Fruit fly (Drosophila melanogaster) whole organism, adult: ENCODE measurements around the gene PAN3.

Experiments used
- CG11617 ChIP-seq: fragments of 200-800 bp; sonication (Bioruptor generic); optimal IDR thresholded peaks from 2 replicates; lab custom pipeline; 2017; ENCODE audit warnings: mild to moderate bottlenecking, missing biosample characterization, missing genetic modification reagents, missing genetic modification characterization
- CG12768 ChIP-seq: fragments of 200-800 bp; sonication (Bioruptor generic); optimal IDR thresholded peaks from 2 replicates; lab custom pipeline; 2017; ENCODE audit warnings: missing biosample characterization, missing genetic modification characterization, mild to moderate bottlenecking, moderate library complexity, missing genetic modification reagents
- CG14711 ChIP-seq: fragments of 200-800 bp; sonication (Bioruptor generic); optimal IDR thresholded peaks from 2 replicates; lab custom pipeline; 2018; ENCODE audit warnings: missing biosample characterization, mild to moderate bottlenecking, missing genetic modification characterization, moderate library complexity
- CG1620 ChIP-seq: fragments of 200-800 bp; sonication (Bioruptor generic); optimal IDR thresholded peaks from 2 replicates; lab custom pipeline; 2016; ENCODE audit warnings: missing biosample characterization, missing genetic modification characterization
- CG33017 ChIP-seq: fragments of 200-800 bp; sonication (Bioruptor generic); optimal IDR thresholded peaks from 2 replicates; lab custom pipeline; 2018; ENCODE audit warnings: missing biosample characterization, mild to moderate bottlenecking, missing genetic modification characterization, moderate library complexity
- CG5204 ChIP-seq: fragments of 200-800 bp; sonication (Bioruptor generic); optimal IDR thresholded peaks from 2 replicates; lab custom pipeline; 2016; ENCODE audit warnings: missing biosample characterization, missing genetic modification characterization
- CG7045 ChIP-seq: fragments of 200-800 bp; sonication (Bioruptor generic); optimal IDR thresholded peaks from 2 replicates; lab custom pipeline; 2017; ENCODE audit warnings: missing biosample characterization, mild to moderate bottlenecking, missing genetic modification characterization
- CG7101 ChIP-seq: fragments of 200-800 bp; sonication (Bioruptor generic); optimal IDR thresholded peaks from 2 replicates; lab custom pipeline; 2018; ENCODE audit warnings: missing biosample characterization, mild to moderate bottlenecking, missing genetic modification characterization, moderate library complexity
- Clk ChIP-seq: fragments of 200-800 bp; sonication (Bioruptor generic); optimal IDR thresholded peaks from 2 replicates; lab custom pipeline; 2017; ENCODE audit warnings: missing biosample characterization, missing genetic modification characterization
- Hr96 ChIP-seq: fragments of 200-800 bp; sonication (Bioruptor generic); optimal IDR thresholded peaks from 2 replicates; lab custom pipeline; 2016; ENCODE audit warnings: missing biosample characterization, missing genetic modification characterization
- Mnt ChIP-seq: fragments of 200-800 bp; sonication (Bioruptor generic); optimal IDR thresholded peaks from 2 replicates; lab custom pipeline; 2016; ENCODE audit warnings: missing biosample characterization, mild to moderate bottlenecking, missing genetic modification characterization
- bab1 ChIP-seq: fragments of 200-800 bp; sonication (Bioruptor generic); optimal IDR thresholded peaks from 3 replicates; lab custom pipeline; 2019; ENCODE audit warnings: missing biosample characterization, mild to moderate bottlenecking, missing genetic modification characterization, moderate library complexity
- cic ChIP-seq: fragments of 200-800 bp; sonication (Bioruptor generic); optimal IDR thresholded peaks from 2 replicates; lab custom pipeline; 2017; ENCODE audit warnings: missing biosample characterization, mild to moderate bottlenecking, missing genetic modification characterization, moderate library complexity
- cnc ChIP-seq, 2 experiments: fragments of >200 bp; optimal IDR thresholded peaks; 2 replicates each; lab custom pipeline; 2017
- kay ChIP-seq: fragments of 200-800 bp; sonication (Bioruptor generic); peaks from one replicate; lab custom pipeline; 2016; ENCODE audit warnings: missing biosample characterization, missing genetic modification characterization, borderline replicate concordance
- ovo ChIP-seq: fragments of 200-800 bp; sonication (Bioruptor generic); optimal IDR thresholded peaks from 2 replicates; lab custom pipeline; 2016; ENCODE audit warnings: missing biosample characterization, missing genetic modification characterization
- pad ChIP-seq: fragments of 200-800 bp; sonication (Bioruptor generic); optimal IDR thresholded peaks from 3 replicates; lab custom pipeline; 2017; ENCODE audit warnings: missing biosample characterization, missing genetic modification characterization, mild to moderate bottlenecking, moderate library complexity, missing genetic modification reagents
- tj ChIP-seq: fragments of 200-800 bp; sonication (Bioruptor generic); optimal IDR thresholded peaks from 3 replicates; lab custom pipeline; 2017; ENCODE audit warnings: missing biosample characterization, mild to moderate bottlenecking, missing genetic modification characterization, moderate library complexity
- toe ChIP-seq: fragments of 200-800 bp; sonication (Bioruptor generic); optimal IDR thresholded peaks from 2 replicates; lab custom pipeline; 2016; ENCODE audit warnings: missing biosample characterization, missing genetic modification characterization

PAN3 gene

DNA sequence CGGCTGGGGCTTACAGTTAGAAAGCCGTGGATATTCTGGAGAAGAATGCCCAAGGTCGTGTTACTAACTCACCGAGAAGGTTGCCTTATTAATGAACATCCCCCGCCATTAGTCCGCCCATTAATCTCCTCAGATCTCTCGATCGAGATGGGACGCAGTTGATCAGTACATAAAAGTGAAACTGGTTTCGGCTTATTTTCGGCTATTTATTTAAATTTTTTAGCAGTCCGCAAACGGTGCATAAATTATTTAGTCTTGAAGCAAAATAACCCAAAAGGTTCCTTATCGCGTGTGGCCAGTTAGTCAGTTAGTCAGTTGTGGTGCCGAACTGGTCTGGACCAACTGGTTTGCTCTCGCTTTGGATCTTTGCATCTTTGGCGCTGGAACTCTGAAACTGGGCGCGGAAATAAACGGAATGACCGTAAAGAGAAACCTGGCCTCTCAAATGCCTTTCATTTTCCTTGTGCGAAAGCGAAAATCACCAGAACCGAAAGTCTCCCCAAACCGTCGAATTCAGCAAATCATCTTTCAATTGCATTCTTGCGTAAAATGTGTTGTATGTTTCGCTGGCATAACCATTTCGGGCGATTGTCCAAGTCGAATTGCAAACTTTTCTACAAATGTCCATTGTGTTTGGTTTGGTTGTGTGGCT, 28.0 kb downstream of the PAN3 start:
- TF ChIP-seq pad (GFP tag; lab: Kevin White, UChicago) (no peak), kay (GFP tag; lab: Kevin White, UChicago) (no peak), Mnt (no peak), CG14711 (tag; lab: Kevin White, UChicago) (no peak), CG5204 (GFP tag; lab: Kevin White, UChicago) (no peak), cnc (optimal IDR thresholded peaks at IDR 0.05; lab: Kevin White, UChicago) (no peak), Hr96 (GFP tag; lab: Kevin White, UChicago) (no peak), bab1 (no peak), toe (GFP tag; lab: Kevin White, UChicago) (no peak), CG1620 (GFP tag; lab: Kevin White, UChicago) (no peak), CG33017 (tag; lab: Kevin White, UChicago) (no peak), CG7101 (no peak), tj (GFP tag; lab: Kevin White, UChicago) (no peak)

DNA sequence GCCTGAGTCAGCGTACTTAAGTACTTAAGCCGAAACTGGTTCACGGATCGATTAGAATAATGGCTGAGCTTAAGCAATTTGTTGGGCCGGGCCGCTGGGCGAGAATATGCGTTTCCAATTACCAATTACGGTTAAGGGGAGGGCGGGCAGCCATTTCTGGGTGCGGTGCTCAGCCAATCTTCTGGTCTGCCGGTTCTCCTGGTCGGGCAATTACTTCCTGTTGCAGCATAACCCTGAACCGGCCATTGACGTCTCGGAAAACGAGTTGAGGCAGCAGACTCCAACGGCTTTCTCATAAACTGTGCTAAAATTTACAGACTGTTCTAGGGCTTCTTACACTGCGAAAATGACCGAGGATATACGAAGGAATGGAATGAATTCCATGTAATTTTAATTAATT, 30.2 kb downstream of the PAN3 start:
- TF ChIP-seq cic (GFP tag; lab: Kevin White, UChicago) (no peak), Hr96 (GFP tag; lab: Kevin White, UChicago) (no peak), CG14711 (tag; lab: Kevin White, UChicago) (no peak), tj (GFP tag; lab: Kevin White, UChicago) (no peak)

DNA sequence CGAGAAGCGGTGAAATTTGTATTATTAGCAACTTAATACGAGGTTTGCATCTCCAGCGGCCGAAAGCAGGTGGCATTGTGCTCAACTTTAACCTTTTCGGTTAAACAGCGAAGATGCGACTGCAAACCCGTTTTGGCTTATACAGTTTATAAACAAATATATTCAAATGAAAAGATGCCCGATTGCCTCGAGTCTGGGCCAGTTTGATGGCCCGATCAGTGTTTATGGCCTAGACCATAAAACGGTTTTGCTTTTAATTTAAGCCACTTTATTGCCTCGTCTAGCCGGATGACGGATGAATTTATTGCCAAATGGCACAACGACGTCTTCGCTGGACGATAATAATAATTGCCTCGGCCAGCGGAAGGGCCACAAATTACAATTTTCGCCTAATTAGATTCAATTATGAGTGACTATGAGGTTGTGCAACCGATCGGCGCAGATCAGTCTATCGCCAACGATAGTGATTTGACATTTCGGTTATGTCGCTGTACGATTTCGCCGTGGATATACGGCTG, 31.6 kb downstream of the PAN3 start:
- TF ChIP-seq Hr96 (GFP tag; lab: Kevin White, UChicago): no peak
- no peak for TF ChIP-seq kay (GFP tag; lab: Kevin White, UChicago)
- TF ChIP-seq tj (GFP tag; lab: Kevin White, UChicago): no peak
- no peak for TF ChIP-seq Clk (GFP tag; lab: Kevin White, UChicago)
- TF ChIP-seq CG1620 (GFP tag; lab: Kevin White, UChicago): no peak
- no peak for TF ChIP-seq CG5204 (GFP tag; lab: Kevin White, UChicago)
- TF ChIP-seq cnc (optimal IDR thresholded peaks at IDR 0.05; lab: Kevin White, UChicago): no peak
- no peak for TF ChIP-seq CG33017 (tag; lab: Kevin White, UChicago)
- no peak for TF ChIP-seq CG12768 (GFP tag; lab: Kevin White, UChicago)
- no peak for TF ChIP-seq bab1
- no peak for TF ChIP-seq ovo (GFP tag; lab: Kevin White, UChicago)

DNA sequence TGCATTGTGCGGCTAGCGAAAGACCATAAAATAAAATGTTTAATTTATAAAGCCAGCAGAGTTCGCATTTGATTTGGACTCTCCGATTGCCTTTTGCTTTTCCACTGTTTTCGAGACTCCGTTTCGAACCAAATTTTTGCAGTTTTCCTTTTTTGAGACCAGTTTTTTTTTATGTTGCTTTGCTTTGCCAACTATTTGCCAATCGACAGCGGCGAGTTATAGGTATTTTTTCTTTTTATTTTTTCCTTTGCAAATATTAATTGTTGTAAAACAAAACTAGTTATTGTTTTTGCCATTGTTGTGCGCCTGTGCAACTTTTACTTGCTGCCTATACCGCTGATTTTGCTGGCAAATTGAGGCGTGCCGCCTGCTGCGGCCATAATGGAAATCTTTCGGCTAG, 34.6 kb downstream of the PAN3 start:
- no peak for TF ChIP-seq Hr96 (GFP tag; lab: Kevin White, UChicago)
- no peak for TF ChIP-seq Clk (GFP tag; lab: Kevin White, UChicago)

DNA sequence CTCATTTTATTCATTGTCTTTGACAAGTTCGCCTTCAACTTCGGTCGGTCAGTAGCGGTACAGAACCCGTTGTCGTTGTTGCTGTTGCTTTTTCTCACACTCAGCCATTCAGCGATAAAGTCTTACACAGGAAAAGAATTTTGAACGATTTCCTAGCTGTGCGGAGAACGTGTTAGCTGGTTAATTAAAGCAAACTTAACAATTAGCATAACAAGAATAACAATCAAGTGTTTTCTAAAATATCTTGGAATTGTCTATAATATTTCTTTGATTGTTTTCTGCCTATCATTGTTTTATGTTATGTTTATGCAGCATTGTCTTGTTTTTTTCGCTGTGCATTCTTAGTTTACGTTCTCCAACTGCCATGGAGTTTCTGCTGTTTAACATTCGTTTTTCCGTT, 35.2 kb downstream of the PAN3 start:
- TF ChIP-seq pad (GFP tag; lab: Kevin White, UChicago) (no peak), CG7045 (GFP tag; lab: Kevin White, UChicago) (no peak), CG12768 (GFP tag; lab: Kevin White, UChicago) (no peak), CG14711 (tag; lab: Kevin White, UChicago) (no peak), cic (GFP tag; lab: Kevin White, UChicago) (no peak), toe (GFP tag; lab: Kevin White, UChicago) (no peak), cnc (optimal IDR thresholded peaks at IDR 0.05; lab: Kevin White, UChicago) (no peak), ovo (GFP tag; lab: Kevin White, UChicago) (no peak), CG11617 (GFP tag; lab: Kevin White, UChicago) (no peak), CG7101 (no peak), tj (GFP tag; lab: Kevin White, UChicago) (no peak), kay (GFP tag; lab: Kevin White, UChicago) (no peak), Hr96 (GFP tag; lab: Kevin White, UChicago) (no peak), Mnt (no peak), CG33017 (tag; lab: Kevin White, UChicago) (no peak), CG1620 (GFP tag; lab: Kevin White, UChicago) (no peak)

DNA sequence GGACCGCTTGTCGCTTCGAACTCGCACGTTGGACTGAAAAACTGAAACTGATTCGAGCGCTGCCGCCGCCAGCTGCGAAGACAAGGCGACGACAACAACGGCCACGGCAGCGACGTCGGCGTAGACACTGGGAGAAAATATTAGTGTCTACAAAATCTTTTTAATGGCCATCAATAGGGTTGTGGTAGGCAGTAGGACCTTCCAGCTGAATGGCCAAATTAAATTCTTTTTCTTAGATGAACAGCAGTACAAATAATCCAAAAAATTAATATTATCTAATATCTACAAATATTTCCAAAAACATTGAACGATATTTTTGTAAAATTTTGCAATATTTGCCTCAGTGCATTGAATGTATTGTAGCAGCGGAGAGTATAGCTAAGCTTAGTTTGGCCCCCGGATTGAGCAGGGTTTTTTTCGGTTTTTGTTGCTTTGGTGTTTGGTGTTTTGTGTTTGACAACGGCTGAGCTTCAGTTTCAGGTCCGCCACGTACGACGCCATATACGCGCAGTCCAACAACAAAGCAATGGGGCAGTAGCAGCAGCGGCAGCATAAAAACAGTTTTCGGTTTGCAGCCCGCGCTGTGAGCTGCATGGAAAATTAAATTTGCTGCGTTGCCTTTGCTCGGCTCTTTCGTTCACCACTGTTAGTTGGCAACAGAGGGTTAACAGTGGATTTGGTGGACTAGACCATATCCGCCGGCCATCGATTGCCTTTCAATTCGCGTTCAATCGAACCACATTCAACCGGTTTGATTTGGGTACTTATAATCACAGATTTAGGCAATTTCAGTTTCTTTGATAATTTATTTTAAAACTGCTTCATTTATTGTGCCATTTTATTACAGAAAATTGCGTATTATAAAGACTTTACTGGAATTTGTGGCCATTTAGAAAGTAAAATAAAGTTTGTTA, 36.2 kb downstream of the PAN3 start, which contains the start of gene Cht7:
TSS of gene Cht7 (minus strand) at position 51 of the 914 bp plus-strand sequence.
- TF ChIP-seq bab1 (no peak), CG5204 (GFP tag; lab: Kevin White, UChicago) (peak; percentile 43)
